Fruit fly (Drosophila melanogaster) whole organism, embryonic: ENCODE data around the gene wfs1.

Experiments used
- ATbp ChIP-seq: fragments of 200-800 bp; sonication (Bioruptor generic); optimal IDR thresholded peaks from 2 replicates; lab custom pipeline; 2017; ENCODE audit warnings: missing biosample characterization, mild to moderate bottlenecking, missing genetic modification characterization, missing genetic modification reagents
- Atf-2 ChIP-seq: fragments of 200-800 bp; sonication (Bioruptor generic); optimal IDR thresholded peaks from 2 replicates; lab custom pipeline; 2016; ENCODE audit warnings: missing biosample characterization, missing genetic modification characterization
- Blimp-1 ChIP-seq: fragments of 200-800 bp; sonication (Bioruptor generic); optimal IDR thresholded peaks from 3 replicates; lab custom pipeline; 2018; ENCODE audit warnings: missing biosample characterization, missing genetic modification characterization, mild to moderate bottlenecking, moderate library complexity, missing genetic modification reagents
- CG10209 ChIP-seq: fragments of 200-800 bp; sonication (Bioruptor generic); optimal IDR thresholded peaks from 3 replicates; lab custom pipeline; 2017; ENCODE audit warnings: missing biosample characterization, mild to moderate bottlenecking, missing genetic modification characterization, missing genetic modification reagents
- CG10959 ChIP-seq: fragments of 200-800 bp; sonication (Bioruptor generic); IDR thresholded peaks from 2 replicates; pipeline ENCODE4 v1.3.6; 2022; ENCODE audit warnings: missing biosample characterization, missing genetic modification characterization
- CG11085 ChIP-seq: fragments of 200-800 bp; sonication (Bioruptor generic); IDR thresholded peaks from 2 replicates; pipeline ENCODE4 v1.3.6; 2022; ENCODE audit warnings: missing biosample characterization, missing genetic modification characterization
- CG11398 ChIP-seq: fragments of 200-800 bp; sonication (Bioruptor generic); optimal IDR thresholded peaks from 2 replicates; lab custom pipeline; 2016; ENCODE audit warnings: missing biosample characterization, missing genetic modification characterization
- CG12071 ChIP-seq: fragments of 200-800 bp; sonication (Bioruptor generic); optimal IDR thresholded peaks from 3 replicates; lab custom pipeline; 2018; ENCODE audit warnings: missing biosample characterization, mild to moderate bottlenecking, missing genetic modification characterization
- CG12219 ChIP-seq: fragments of 200-800 bp; sonication (Bioruptor generic); optimal IDR thresholded peaks from 3 replicates; lab custom pipeline; 2018; ENCODE audit warnings: missing biosample characterization, mild to moderate bottlenecking, missing genetic modification characterization
- CG14710 ChIP-seq: fragments of 200-800 bp; sonication (Bioruptor generic); optimal IDR thresholded peaks from 3 replicates; lab custom pipeline; 2019; ENCODE audit warnings: missing biosample characterization, mild to moderate bottlenecking, missing genetic modification characterization, moderate library complexity
- CG15601 ChIP-seq: fragments of 200-800 bp; sonication (Bioruptor generic); optimal IDR thresholded peaks from 3 replicates; lab custom pipeline; 2019; ENCODE audit warnings: missing biosample characterization, mild to moderate bottlenecking, missing genetic modification characterization, moderate library complexity
- CG16815 ChIP-seq: fragments of 200-800 bp; sonication (Bioruptor generic); optimal IDR thresholded peaks from 3 replicates; lab custom pipeline; 2017; ENCODE audit warnings: missing biosample characterization, mild to moderate bottlenecking, missing genetic modification characterization
- CG17361 ChIP-seq: fragments of 200-800 bp; sonication (Bioruptor generic); IDR thresholded peaks from 3 replicates; pipeline ENCODE4 v1.3.6; 2022; ENCODE audit warnings: missing biosample characterization, missing genetic modification characterization
- CG2202 ChIP-seq: fragments of 200-800 bp; sonication (Bioruptor generic); optimal IDR thresholded peaks from 2 replicates; lab custom pipeline; 2018; ENCODE audit warnings: missing biosample characterization, mild to moderate bottlenecking, missing genetic modification characterization
- CG31441 ChIP-seq: fragments of 200-800 bp; sonication (Bioruptor generic); IDR thresholded peaks from 2 replicates; pipeline ENCODE4 v1.3.6; 2022; ENCODE audit warnings: missing biosample characterization, missing genetic modification characterization
- CG4424 ChIP-seq: fragments of 200-800 bp; sonication (Bioruptor generic); optimal IDR thresholded peaks from 3 replicates; lab custom pipeline; 2016; ENCODE audit warnings: missing biosample characterization, missing genetic modification characterization
- CG4617 ChIP-seq: fragments of 200-800 bp; sonication (Bioruptor generic); optimal IDR thresholded peaks from 3 replicates; lab custom pipeline; 2016; ENCODE audit warnings: missing biosample characterization, missing genetic modification characterization, borderline replicate concordance
- CG7556 ChIP-seq: fragments of 200-800 bp; sonication (Bioruptor generic); optimal IDR thresholded peaks from 2 replicates; lab custom pipeline; 2017; ENCODE audit warnings: missing biosample characterization, mild to moderate bottlenecking, missing genetic modification characterization
- CG7745 ChIP-seq: fragments of 200-800 bp; sonication (Bioruptor generic); optimal IDR thresholded peaks from 2 replicates; lab custom pipeline; 2018; ENCODE audit warnings: missing biosample characterization, mild to moderate bottlenecking, missing genetic modification characterization, moderate library complexity
- CG8924 ChIP-seq: fragments of 200-800 bp; optimal IDR thresholded peaks from 3 replicates; lab custom pipeline; 2019; ENCODE audit warnings: missing biosample characterization, mild to moderate bottlenecking, missing genetic modification characterization, moderate library complexity
- CoRest ChIP-seq: fragments of 200-800 bp; sonication (Bioruptor generic); optimal IDR thresholded peaks from 3 replicates; lab custom pipeline; 2018; ENCODE audit warnings: missing biosample characterization, mild to moderate bottlenecking, missing genetic modification characterization, moderate library complexity
- Dfd ChIP-seq, 2 experiments: fragments of >200 bp; optimal IDR thresholded peaks; 2 replicates each; lab custom pipeline; 2017; ENCODE audit warnings: missing biosample characterization in 2 of 2, missing genetic modification characterization in 2 of 2
- Dip2 ChIP-seq: fragments of 200-800 bp; sonication (Bioruptor generic); IDR thresholded peaks from 2 replicates; pipeline ENCODE4 v1.3.6; 2022; ENCODE audit warnings: missing biosample characterization, missing genetic modification characterization
- Doc2 ChIP-seq: fragments of 200-800 bp; sonication (Bioruptor generic); IDR thresholded peaks from 2 replicates; pipeline ENCODE4 v1.3.6; 2022; ENCODE audit warnings: missing biosample characterization, missing genetic modification characterization
- Dref ChIP-seq: fragments of 200-800 bp; sonication (Bioruptor generic); IDR thresholded peaks from 2 replicates; pipeline ENCODE4 v1.3.6; 2022; ENCODE audit warnings: missing biosample characterization, missing genetic modification characterization
- E2f2 ChIP-seq: fragments of 200-800 bp; sonication (Bioruptor generic); IDR thresholded peaks from 2 replicates; pipeline ENCODE4 v1.3.6; 2022; ENCODE audit warnings: missing biosample characterization, missing genetic modification characterization
- Fer1 ChIP-seq: fragments of 200-800 bp; sonication (Bioruptor generic); optimal IDR thresholded peaks from 2 replicates; lab custom pipeline; 2017; ENCODE audit warnings: missing biosample characterization, mild to moderate bottlenecking, missing genetic modification characterization
- Hr3 ChIP-seq: fragments of 200-800 bp; sonication (Bioruptor generic); optimal IDR thresholded peaks from 3 replicates; lab custom pipeline; 2016; ENCODE audit warnings: missing biosample characterization, missing genetic modification characterization
- MTF-1 ChIP-seq: fragments of 200-800 bp; sonication (Bioruptor generic); optimal IDR thresholded peaks from 2 replicates; lab custom pipeline; 2018; ENCODE audit warnings: missing biosample characterization, mild to moderate bottlenecking, missing genetic modification characterization, borderline replicate concordance
- Meics ChIP-seq: fragments of 200-800 bp; sonication (Bioruptor generic); optimal IDR thresholded peaks from 2 replicates; lab custom pipeline; 2017; ENCODE audit warnings: missing biosample characterization, mild to moderate bottlenecking, missing genetic modification characterization
- Mes4 ChIP-seq: fragments of 200-800 bp; sonication (Bioruptor generic); optimal IDR thresholded peaks from 2 replicates; lab custom pipeline; 2016; ENCODE audit warnings: missing biosample characterization, missing genetic modification characterization
- Ptx1 ChIP-seq: fragments of 200-800 bp; sonication (Bioruptor generic); IDR thresholded peaks from 2 replicates; pipeline ENCODE4 v1.3.6; 2022; ENCODE audit warnings: missing biosample characterization, missing genetic modification characterization
- Sin3A ChIP-seq: fragments of >200 bp; optimal IDR thresholded peaks from 2 replicates; lab custom pipeline; 2018
- Sry-δ ChIP-seq: fragments of 200-800 bp; sonication (Bioruptor generic); optimal IDR thresholded peaks from 2 replicates; lab custom pipeline; 2016; ENCODE audit warnings: missing biosample characterization, missing genetic modification characterization
- bigmax ChIP-seq: fragments of 200-800 bp; sonication (Bioruptor generic); optimal IDR thresholded peaks from 2 replicates; lab custom pipeline; 2018; ENCODE audit warnings: missing biosample characterization, mild to moderate bottlenecking, missing genetic modification characterization
- bsh ChIP-seq, 2 experiments: fragments of 200-800 bp; sonication (Bioruptor generic); optimal IDR thresholded peaks; 2 replicates each; lab custom pipeline; 2017 to 2018; ENCODE audit warnings: mild to moderate bottlenecking in 2 of 2, missing biosample characterization in 2 of 2, missing genetic modification characterization in 2 of 2, moderate library complexity in 1 of 2
- btn ChIP-seq: fragments of 200-800 bp; sonication (Bioruptor generic); optimal IDR thresholded peaks from 2 replicates; lab custom pipeline; 2016; ENCODE audit warnings: missing biosample characterization, missing genetic modification characterization
- da ChIP-seq: fragments of 200-800 bp; sonication (Bioruptor generic); optimal IDR thresholded peaks from 2 replicates; lab custom pipeline; 2016; ENCODE audit warnings: missing biosample characterization, missing genetic modification characterization
- fru ChIP-seq: fragments of >200 bp; optimal IDR thresholded peaks from 2 replicates; lab custom pipeline; 2017
- gsb ChIP-seq: fragments of 200-800 bp; sonication (Bioruptor generic); IDR thresholded peaks from 2 replicates; pipeline ENCODE4 v1.3.6; 2022; ENCODE audit warnings: missing biosample characterization, missing genetic modification characterization
- hkb ChIP-seq, 2 experiments: fragments of 200-800 bp in 1 of 2; fragments of >200 bp in 1 of 2; sonication (Bioruptor generic) in 1 of 2; IDR thresholded peaks in 1 of 2; optimal IDR thresholded peaks in 1 of 2; 2 replicates each; pipeline versions ENCODE4 v1.3.6 to Lab custom; 2017 to 2022; ENCODE audit warnings: missing biosample characterization in 1 of 2, missing genetic modification characterization in 1 of 2
- jumu ChIP-seq: fragments of 200-800 bp; sonication (Bioruptor generic); optimal IDR thresholded peaks from 3 replicates; lab custom pipeline; 2016; ENCODE audit warnings: missing biosample characterization, missing genetic modification characterization
- lola ChIP-seq, 3 experiments: fragments of >200 bp in 2 of 3; fragments of 200-800 bp in 1 of 3; sonication (Bioruptor generic) in 1 of 3; optimal IDR thresholded peaks; 2 replicates each; lab custom pipeline; 2017 to 2019; ENCODE audit warnings: missing biosample characterization in 3 of 3, missing genetic modification characterization in 3 of 3, mild to moderate bottlenecking in 1 of 3, moderate library complexity in 1 of 3
- nmo ChIP-seq: fragments of 200-800 bp; sonication (Bioruptor generic); optimal IDR thresholded peaks from 2 replicates; lab custom pipeline; 2018; ENCODE audit warnings: missing biosample characterization, mild to moderate bottlenecking, missing genetic modification characterization, moderate library complexity
- onecut ChIP-seq: fragments of 200-800 bp; sonication (Bioruptor generic); IDR thresholded peaks from 2 replicates; pipeline ENCODE4 v1.3.6; 2022; ENCODE audit warnings: missing biosample characterization, missing genetic modification characterization
- org-1 ChIP-seq: fragments of 200-800 bp; sonication (Bioruptor generic); optimal IDR thresholded peaks from 2 replicates; lab custom pipeline; 2017; ENCODE audit warnings: missing biosample characterization, missing genetic modification characterization
- pan ChIP-seq, 4 experiments: fragments of >200 bp in 3 of 4; fragments of 200-800 bp in 1 of 4; sonication (Bioruptor generic) in 1 of 4; optimal IDR thresholded peaks in 3 of 4; IDR thresholded peaks in 1 of 4; 2 replicates each; pipeline versions ENCODE4 v1.3.6 to Lab custom; 2017 to 2022; ENCODE audit warnings: missing biosample characterization in 2 of 4, missing genetic modification characterization in 2 of 4, mixed read lengths in 1 of 4
- pfk ChIP-seq: fragments of 200-800 bp; sonication (Bioruptor generic); optimal IDR thresholded peaks from 2 replicates; lab custom pipeline; 2018; ENCODE audit warnings: missing biosample characterization, mild to moderate bottlenecking, missing genetic modification characterization, moderate library complexity
- tap ChIP-seq: fragments of 200-800 bp; optimal IDR thresholded peaks from 3 replicates; lab custom pipeline; 2019; ENCODE audit warnings: missing biosample characterization, mild to moderate bottlenecking, missing genetic modification characterization, moderate library complexity
- zf30C ChIP-seq: fragments of 200-800 bp; sonication (Bioruptor generic); optimal IDR thresholded peaks from 3 replicates; lab custom pipeline; 2018; ENCODE audit warnings: missing biosample characterization, mild to moderate bottlenecking, missing genetic modification characterization

Gene wfs1

dm6 chr3R:22719607-22719949 is 29.4 kb upstream of the wfs1 start (continued):
- no peak for TF ChIP-seq Dref
- no peak for TF ChIP-seq MTF-1 (GFP tag; lab: Kevin White, UChicago)
- peak; percentile 27 for TF ChIP-seq Fer1
- no peak for TF ChIP-seq CG2202 (tag; lab: Kevin White, UChicago)
- peak; percentile 6 for TF ChIP-seq Meics
- no peak for TF ChIP-seq CG11398 (GFP tag; lab: Kevin White, UChicago)
- no peak for TF ChIP-seq CG15601
- TF ChIP-seq pan (optimal IDR thresholded peaks at IDR 0.05; lab: Kevin White, UChicago), result no peak
- TF ChIP-seq pan (GFP tag; optimal IDR thresholded peaks at IDR 0.05 in 1 of 2, IDR thresholded peaks at IDR 0.05 in 1 of 2), result peak in 1 of 2 experiments; percentile 14
- TF ChIP-seq Sry-δ, result no peak
- no peak for TF ChIP-seq CG10959 (GFP tag; lab: Robert Waterston, UW)
- TF ChIP-seq jumu (GFP tag; lab: Kevin White, UChicago), result peak; percentile 22
- no peak for TF ChIP-seq btn
- no peak for TF ChIP-seq hkb (optimal IDR thresholded peaks at IDR 0.05; lab: Kevin White, UChicago)
- 0 out of 2 replicates have a peak, but pooled peaks have one; percentile 15 for TF ChIP-seq hkb (GFP tag; IDR thresholded peaks at IDR 0.05; lab: Robert Waterston, UW)
- TF ChIP-seq CG10209, result no peak
- no peak for TF ChIP-seq da
- TF ChIP-seq pfk, result no peak
- TF ChIP-seq org-1, result peak; percentile 5
- peak; percentile 43; the same call in 1 of the 3 replicates for TF ChIP-seq CG17361 (GFP tag; lab: Robert Waterston, UW)
- TF ChIP-seq E2f2 (GFP tag; lab: Robert Waterston, UW), result no peak
- TF ChIP-seq fru (lab: Kevin White, UChicago), result no peak
- TF ChIP-seq Ptx1, result 0 out of 2 replicates have a peak, but pooled peaks have one; percentile 30
- no peak for TF ChIP-seq CG16815 (GFP tag; lab: Kevin White, UChicago)
- no peak for TF ChIP-seq CG12219 (GFP tag; lab: Kevin White, UChicago)
- TF ChIP-seq CG4617 (GFP tag; lab: Kevin White, UChicago), result no peak
- no peak for TF ChIP-seq Dfd (GFP tag; optimal IDR thresholded peaks at IDR 0.05; lab: Kevin White, UChicago)
- no peak for TF ChIP-seq CG11085 (GFP tag; lab: Robert Waterston, UW)
- TF ChIP-seq CG12071, result peak; percentile 7
- TF ChIP-seq Hr3, result peak; percentile 6
- no peak for TF ChIP-seq bigmax (GFP tag; lab: Kevin White, UChicago)
- TF ChIP-seq zf30C (GFP tag; lab: Kevin White, UChicago), result peak; percentile 72
- TF ChIP-seq CG7745 (tag; lab: Kevin White, UChicago), result no peak
- TF ChIP-seq tap (tag; lab: Kevin White, UChicago), result peak; percentile 8
- TF ChIP-seq Blimp-1 (GFP tag; lab: Kevin White, UChicago), result peak; percentile 60
- peak; percentile 55 for TF ChIP-seq CG14710 (tag; lab: Kevin White, UChicago)
- TF ChIP-seq gsb (GFP tag; lab: Robert Waterston, UW), result no peak
- TF ChIP-seq nmo (GFP tag; lab: Kevin White, UChicago), result peak; percentile 61
- no peak for TF ChIP-seq Sin3A (lab: Kevin White, UChicago)
- TF ChIP-seq Doc2, result no peak
- peak; percentile 40 for TF ChIP-seq CoRest (tag; lab: Kevin White, UChicago)
- peak; percentile 19 for TF ChIP-seq CG4424 (GFP tag; lab: Kevin White, UChicago)
- no peak for TF ChIP-seq Dip2
- peak; percentile 46 for TF ChIP-seq CG7556 (GFP tag; lab: Kevin White, UChicago)
- no peak for TF ChIP-seq onecut (GFP tag; lab: Robert Waterston, UW)
- TF ChIP-seq bsh (GFP tag; optimal IDR thresholded peaks at IDR 0.05; lab: Kevin White, UChicago), result peak in 1 of 2 experiments; percentile 48
- no peak for TF ChIP-seq Mes4 (GFP tag; lab: Kevin White, UChicago)
- peak in 1 of 3 experiments; percentile 26 for TF ChIP-seq lola (GFP tag; optimal IDR thresholded peaks at IDR 0.05; lab: Kevin White, UChicago)
- no peak for TF ChIP-seq Atf-2 (GFP tag; lab: Kevin White, UChicago)
- peak; percentile 44; the same call in 1 of the 2 replicates for TF ChIP-seq CG31441 (GFP tag; lab: Robert Waterston, UW)
- peak; percentile 25 for TF ChIP-seq CG8924 (tag; lab: Kevin White, UChicago)
- TF ChIP-seq ATbp (GFP tag; lab: Kevin White, UChicago), result peak; percentile 16
